Fruit fly (Drosophila melanogaster): ENCODE results near the gene CG42233.

Gene CG42233

dm6 chr3R:31793664-31794417 lies 11.2 kb downstream of the CG42233 start, which contains the start of the genes Mccc1 and Acf (continued):
- TF ChIP-seq Ptx1 (GFP tag; IDR thresholded peaks at IDR 0.05), result peak; percentile 51
- TF ChIP-seq CG13287 (GFP tag; IDR thresholded peaks at IDR 0.05; ENCODE audit: partially characterized antibody), result peak; percentile 76
- peak; percentile 65 for TF ChIP-seq amos (GFP tag; IDR thresholded peaks at IDR 0.05; ENCODE audit: partially characterized antibody)
- TF ChIP-seq Rfx (GFP tag; IDR thresholded peaks at IDR 0.05), result peak; percentile 60
- TF ChIP-seq CG11398 (GFP tag; optimal IDR thresholded peaks at IDR 0.05), result no peak
- TF ChIP-seq C15 (GFP tag; IDR thresholded peaks at IDR 0.05), result no peak
- no peak for TF ChIP-seq CG12299 (tag; optimal IDR thresholded peaks at IDR 0.05)
- no peak for TF ChIP-seq CG10274 (GFP tag; optimal IDR thresholded peaks at IDR 0.05)
- TF ChIP-seq H2.0 (GFP tag; IDR thresholded peaks at IDR 0.05), result no peak
- no peak for TF ChIP-seq Asciz (GFP tag; optimal IDR thresholded peaks at IDR 0.05)
- no peak for TF ChIP-seq wor (GFP tag; IDR thresholded peaks at IDR 0.05)
- TF ChIP-seq sr (GFP tag; IDR thresholded peaks at IDR 0.05), result no peak
- no peak for TF ChIP-seq maf-S (GFP tag; optimal IDR thresholded peaks at IDR 0.05)
- peak; percentile 61 for TF ChIP-seq zfh2 (GFP tag; optimal IDR thresholded peaks at IDR 0.05)
- no peak for TF ChIP-seq Hmr (GFP tag; optimal IDR thresholded peaks at IDR 0.05)
- peak; percentile 52 for TF ChIP-seq CG10267 (tag; optimal IDR thresholded peaks at IDR 0.05)
- TF ChIP-seq Hr3 (GFP tag; optimal IDR thresholded peaks at IDR 0.05), result peak; percentile 21
- TF ChIP-seq ac (GFP tag; optimal IDR thresholded peaks at IDR 0.05), result no peak
- TF ChIP-seq CoRest (tag; optimal IDR thresholded peaks at IDR 0.05), result no peak
- no peak for TF ChIP-seq mld (GFP tag; IDR thresholded peaks at IDR 0.05; ENCODE audit: partially characterized antibody)
- 0 out of 2 replicates have a peak, but pooled peaks have one; percentile 13 for TF ChIP-seq CG17328 (GFP tag; IDR thresholded peaks at IDR 0.05)
- no peak for TF ChIP-seq ase (GFP tag; IDR thresholded peaks at IDR 0.05)
- TF ChIP-seq CG7839 (tag; optimal IDR thresholded peaks at IDR 0.05), result no peak
- peak; percentile 27 for TF ChIP-seq CG13775 (GFP tag; optimal IDR thresholded peaks at IDR 0.05)
- TF ChIP-seq mam (GFP tag; optimal IDR thresholded peaks at IDR 0.05), result peak; percentile 60
- no peak for TF ChIP-seq CG4282 (GFP tag; optimal IDR thresholded peaks at IDR 0.05)
- no peak for TF ChIP-seq CG4707 (GFP tag; optimal IDR thresholded peaks at IDR 0.05)
- TF ChIP-seq CG4617 (GFP tag; optimal IDR thresholded peaks at IDR 0.05; ENCODE audit: borderline replicate concordance), result no peak
- no peak for TF ChIP-seq psq (GFP tag; optimal IDR thresholded peaks at IDR 0.05)
- TF ChIP-seq abd-A (tag; optimal IDR thresholded peaks at IDR 0.05), result no peak
- no peak for TF ChIP-seq CG6813 (GFP tag; optimal IDR thresholded peaks at IDR 0.05)
- no peak for TF ChIP-seq rib (GFP tag; IDR thresholded peaks at IDR 0.05)
- no peak for TF ChIP-seq ssp (GFP tag; IDR thresholded peaks at IDR 0.05)
- no peak for TF ChIP-seq CG5953 (GFP tag; IDR thresholded peaks at IDR 0.05)
- no peak for TF ChIP-seq CG11504 (tag; optimal IDR thresholded peaks at IDR 0.05)
- no peak for TF ChIP-seq CG9215 (GFP tag; IDR thresholded peaks at IDR 0.05)
- no peak for TF ChIP-seq CG10543 (GFP tag; optimal IDR thresholded peaks at IDR 0.05)
- TF ChIP-seq CG13894 (tag; optimal IDR thresholded peaks at IDR 0.05), result no peak
- no peak for TF ChIP-seq fd3F (GFP tag; optimal IDR thresholded peaks at IDR 0.05)
- TF ChIP-seq pfk (GFP tag; optimal IDR thresholded peaks at IDR 0.05), result no peak
- no peak for TF ChIP-seq CG34422 (GFP tag; IDR thresholded peaks at IDR 0.05)
- TF ChIP-seq CG2875 (GFP tag; optimal IDR thresholded peaks at IDR 0.05), result no peak
- TF ChIP-seq sc (optimal IDR thresholded peaks at IDR 0.05), result no peak
- TF ChIP-seq sc (GFP tag; optimal IDR thresholded peaks at IDR 0.05), result no peak
- TF ChIP-seq Hmx (GFP tag; optimal IDR thresholded peaks at IDR 0.05), result no peak
- peak; percentile 33; the same call in 1 of the 3 replicates for TF ChIP-seq zfh1 (GFP tag; IDR thresholded peaks at IDR 0.05)
- no peak for TF ChIP-seq Ets65A (GFP tag)
- peak; percentile 19 for TF ChIP-seq Sry-β (GFP tag; optimal IDR thresholded peaks at IDR 0.05)
- TF ChIP-seq CG12155 (GFP tag; optimal IDR thresholded peaks at IDR 0.05), result peak; percentile 37
- TF ChIP-seq phol (tag; optimal IDR thresholded peaks at IDR 0.05), result peak; percentile 50

Data from whole organism, embryonic.